Worm (Caenorhabditis elegans): ENCODE results near the gene T05D4.5.

The T05D4.5 gene

DNA sequence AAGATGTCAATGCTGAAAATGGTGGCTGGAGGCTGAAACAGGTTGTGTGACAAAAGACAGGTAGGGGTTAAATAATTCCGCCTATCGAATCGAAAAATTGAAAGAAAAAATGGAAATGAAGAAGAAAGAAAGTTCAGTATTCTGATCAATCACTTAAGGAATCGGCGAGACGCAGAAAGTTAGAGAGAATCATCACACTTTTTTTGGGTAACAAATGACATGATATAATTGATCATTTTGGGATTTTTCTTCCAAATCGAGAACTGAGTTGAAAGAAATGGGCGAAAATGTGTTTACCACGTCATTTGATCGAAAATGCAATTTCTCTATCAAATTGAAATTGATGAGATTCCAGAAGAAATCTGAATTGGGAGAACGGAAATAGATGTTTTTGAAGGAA is 24.6 kb upstream of the T05D4.5 start:
- TF ChIP-seq lin-40 (tag; optimal IDR thresholded peaks at IDR 0.05) = peak; percentile 20
- TF ChIP-seq akir-1 (GFP tag; optimal IDR thresholded peaks at IDR 0.05) = no peak
- TF ChIP-seq ztf-26 (tag; optimal IDR thresholded peaks at IDR 0.05) = peak; percentile 67

- TF ChIP-seq Y67H2A.10 (GFP tag; conservative IDR thresholded peaks at IDR 0.05) = no peak
- no peak for TF ChIP-seq Y95B8A.8 (GFP tag; IDR thresholded peaks at IDR 0.05)
- no peak for TF ChIP-seq B0019.2 (GFP tag; conservative IDR thresholded peaks at IDR 0.05)
- TF ChIP-seq cebp-1 (GFP tag; IDR thresholded peaks at IDR 0.05) = no peak
- TF ChIP-seq cebp-1 (tag; optimal IDR thresholded peaks at IDR 0.05) = no peak
- TF ChIP-seq unc-62 (GFP tag; optimal IDR thresholded peaks at IDR 0.05) = no peak
- TF ChIP-seq nhr-90 (tag; optimal IDR thresholded peaks at IDR 0.05) = no peak
- no peak for TF ChIP-seq lsy-27 (tag; optimal IDR thresholded peaks at IDR 0.05; ENCODE audit: borderline replicate concordance, insufficient read depth)
- no peak for TF ChIP-seq let-607 (tag; optimal IDR thresholded peaks at IDR 0.05)
- TF ChIP-seq attf-6 (GFP tag; IDR thresholded peaks at IDR 0.05) = no peak
- TF ChIP-seq hlh-26 (GFP tag; conservative IDR thresholded peaks at IDR 0.05) = no peak
- no peak for TF ChIP-seq fkh-3 (tag; optimal IDR thresholded peaks at IDR 0.05)
- TF ChIP-seq athp-1 (tag; optimal IDR thresholded peaks at IDR 0.05) = no peak
- TF ChIP-seq nhr-27 (tag; optimal IDR thresholded peaks at IDR 0.05) = no peak
- TF ChIP-seq hsf-1 (GFP tag; IDR thresholded peaks at IDR 0.05) = no peak
- TF ChIP-seq F37B4.10 (GFP tag; IDR thresholded peaks at IDR 0.05) = no peak
- no peak for TF ChIP-seq hrde-1 (tag; optimal IDR thresholded peaks at IDR 0.05; ENCODE audit: borderline replicate concordance)
- TF ChIP-seq ztf-26 (tag; optimal IDR thresholded peaks at IDR 0.05) = no peak
- TF ChIP-seq ets-4 (GFP tag; optimal IDR thresholded peaks at IDR 0.05) = no peak
- TF ChIP-seq dox-1 (GFP tag; IDR thresholded peaks at IDR 0.05) = no peak
- TF ChIP-seq ceh-40 (GFP tag; IDR thresholded peaks at IDR 0.05) = no peak
Measured at ce11 chrIII:13560715-13561114, 19.9 kb upstream of the T05D4.5 start.

- TF ChIP-seq madf-8 (GFP tag; conservative IDR thresholded peaks at IDR 0.05) = peak; percentile 41; the same call in 1 of the 2 replicates
- peak; percentile 70 for TF ChIP-seq madf-6 (GFP tag; IDR thresholded peaks at IDR 0.05)
- TF ChIP-seq F33H1.4 (GFP tag; IDR thresholded peaks at IDR 0.05) = peak; percentile 77
- no peak for TF ChIP-seq sdz-38 (tag; optimal IDR thresholded peaks at IDR 0.05)
- TF ChIP-seq snpc-4 (GFP tag; optimal IDR thresholded peaks at IDR 0.05) = no peak
- TF ChIP-seq snpc-4 (tag; optimal IDR thresholded peaks at IDR 0.05) = no peak
- TF ChIP-seq tbx-9 (tag; optimal IDR thresholded peaks at IDR 0.05; ENCODE audit: borderline replicate concordance) = no peak
- TF ChIP-seq rpc-1 (optimal IDR thresholded peaks at IDR 0.05) = no peak
- TF ChIP-seq rpc-1 (tag; optimal IDR thresholded peaks at IDR 0.05) = no peak
- no peak for TF ChIP-seq ceh-58 (GFP tag; IDR thresholded peaks at IDR 0.05)
- TF ChIP-seq K12H6.12 (tag; optimal IDR thresholded peaks at IDR 0.05) = no peak
- TF ChIP-seq ceh-91 (GFP tag; IDR thresholded peaks at IDR 0.05) = no peak
- TF ChIP-seq lag-1 (GFP tag; IDR thresholded peaks at IDR 0.05) = no peak
- no peak for TF ChIP-seq ama-1 (optimal IDR thresholded peaks at IDR 0.05)
- TF ChIP-seq ama-1 (GFP tag; optimal IDR thresholded peaks at IDR 0.05) = no peak
- no peak for TF ChIP-seq nhr-80 (tag; optimal IDR thresholded peaks at IDR 0.05)
- TF ChIP-seq nhr-27 (tag; optimal IDR thresholded peaks at IDR 0.05) = no peak
- no peak for TF ChIP-seq die-1 (tag; optimal IDR thresholded peaks at IDR 0.05)
- TF ChIP-seq T26A5.8 (tag; optimal IDR thresholded peaks at IDR 0.05) = no peak
- no peak for TF ChIP-seq athp-1 (tag; optimal IDR thresholded peaks at IDR 0.05)
- TF ChIP-seq lsl-1 (GFP tag; optimal IDR thresholded peaks at IDR 0.05) = peak; percentile 81
- TF ChIP-seq B0336.3 (GFP tag; IDR thresholded peaks at IDR 0.05) = no peak
- no peak for TF ChIP-seq lin-26 (GFP tag; IDR thresholded peaks at IDR 0.05)
- TF ChIP-seq F49E8.2 (tag; optimal IDR thresholded peaks at IDR 0.05; ENCODE audit: insufficient read depth) = no peak
- TF ChIP-seq Y53F4B.3 (GFP tag; IDR thresholded peaks at IDR 0.05) = no peak
- TF ChIP-seq hmg-20 (GFP tag; IDR thresholded peaks at IDR 0.05) = no peak
- peak; percentile 59 for TF ChIP-seq xnd-1 (tag; optimal IDR thresholded peaks at IDR 0.05)
Measured at ce11 chrIII:13561233-13561632, 19.4 kb upstream of the T05D4.5 start.
